Fruit fly (Drosophila melanogaster): ENCODE measurements around the gene CG33116.
A peak's percentile ranks its signal among the peaks of the same experiment; 100 is the strongest.

The CG33116 gene

dm6 chr2L:19586436-19587333 lies 53.4 kb downstream of the CG33116 start, which contains the start of gene Lar (continued):
- TF ChIP-seq Bgb (GFP tag; IDR thresholded peaks at IDR 0.05; ENCODE audit: partially characterized antibody) (0 out of 2 replicates have a peak, but pooled peaks have one; percentile 22), da (GFP tag; optimal IDR thresholded peaks at IDR 0.05) (peak; percentile 47), Neu2 (GFP tag; optimal IDR thresholded peaks at IDR 0.05; ENCODE audit: borderline replicate concordance) (no peak), HLHmδ (GFP tag; optimal IDR thresholded peaks at IDR 0.05) (no peak), al (GFP tag; IDR thresholded peaks at IDR 0.05) (peak; percentile 43; the same call in 1 of the 2 replicates), CG31441 (GFP tag; IDR thresholded peaks at IDR 0.05) (peak; percentile 73; the same call in 1 of the 2 replicates), pan (optimal IDR thresholded peaks at IDR 0.05) (no peak), pan (GFP tag; optimal IDR thresholded peaks at IDR 0.05 in 1 of 2, IDR thresholded peaks at IDR 0.05 in 1 of 2) (peak in 1 of 2 experiments; percentile 73), HLH4C (GFP tag; IDR thresholded peaks at IDR 0.05; ENCODE audit: partially characterized antibody) (no peak; the same call in 2 of the 3 replicates), mld (GFP tag; IDR thresholded peaks at IDR 0.05; ENCODE audit: partially characterized antibody) (no peak), bbx (GFP tag; IDR thresholded peaks at IDR 0.05; ENCODE audit: partially characterized antibody) (no peak), CG11398 (GFP tag; optimal IDR thresholded peaks at IDR 0.05) (peak; percentile 24), CG15514 (GFP tag; optimal IDR thresholded peaks at IDR 0.05) (peak; percentile 100), D19B (GFP tag; optimal IDR thresholded peaks at IDR 0.05) (no peak), unpg (GFP tag; optimal IDR thresholded peaks at IDR 0.05) (peak; percentile 26), CG1832 (GFP tag; optimal IDR thresholded peaks at IDR 0.05) (no peak), Kr (GFP tag; optimal IDR thresholded peaks at IDR 0.05) (no peak), kni (GFP tag; optimal IDR thresholded peaks at IDR 0.05) (peak; percentile 41), Hr78 (GFP tag; optimal IDR thresholded peaks at IDR 0.05) (no peak), zfh2 (GFP tag; optimal IDR thresholded peaks at IDR 0.05) (peak; percentile 68), eve (GFP tag; optimal IDR thresholded peaks at IDR 0.05) (no peak), inv (GFP tag; IDR thresholded peaks at IDR 0.05; ENCODE audit: partially characterized antibody) (no peak), CG2129 (GFP tag; IDR thresholded peaks at IDR 0.05; ENCODE audit: partially characterized antibody) (no peak), MTF-1 (GFP tag; optimal IDR thresholded peaks at IDR 0.05; ENCODE audit: borderline replicate concordance) (no peak), Poxn (GFP tag; IDR thresholded peaks at IDR 0.05) (no peak), Abd-B (GFP tag; optimal IDR thresholded peaks at IDR 0.05) (no peak), sna (GFP tag; IDR thresholded peaks at IDR 0.05; ENCODE audit: partially characterized antibody) (0 out of 2 replicates have a peak, but pooled peaks have one; percentile 14), tx (GFP tag; optimal IDR thresholded peaks at IDR 0.05) (peak; percentile 40), CG6254 (GFP tag; optimal IDR thresholded peaks at IDR 0.05) (peak; percentile 4), ci (GFP tag; IDR thresholded peaks at IDR 0.05) (peak; percentile 78), danr (GFP tag; IDR thresholded peaks at IDR 0.05) (no peak), Ravus (GFP tag; IDR thresholded peaks at IDR 0.05) (no peak), CG10147 (GFP tag; optimal IDR thresholded peaks at IDR 0.05) (peak; percentile 39), CG4820 (GFP tag; optimal IDR thresholded peaks at IDR 0.05) (peak; percentile 53), jing (GFP tag; optimal IDR thresholded peaks at IDR 0.05) (no peak), CG4617 (GFP tag; optimal IDR thresholded peaks at IDR 0.05; ENCODE audit: borderline replicate concordance) (peak; percentile 88), row (GFP tag; IDR thresholded peaks at IDR 0.05) (peak; percentile 87), CG12155 (GFP tag; optimal IDR thresholded peaks at IDR 0.05) (peak; percentile 56), hth (optimal IDR thresholded peaks at IDR 0.05) (no peak), CG11560 (tag; IDR thresholded peaks at IDR 0.05) (0 out of 3 replicates have a peak, but pooled peaks have one; percentile 18), CG11456 (GFP tag; IDR thresholded peaks at IDR 0.05) (peak; percentile 69; the same call in 2 of the 3 replicates), CG7271 (tag; optimal IDR thresholded peaks at IDR 0.05) (peak; percentile 47), toy (GFP tag; IDR thresholded peaks at IDR 0.05) (no peak), NC2β (GFP tag; optimal IDR thresholded peaks at IDR 0.05) (peak; percentile 60), br (optimal IDR thresholded peaks at IDR 0.05) (no peak), CG10431 (GFP tag; optimal IDR thresholded peaks at IDR 0.05) (peak; percentile 53), grn (GFP tag; optimal IDR thresholded peaks at IDR 0.05) (no peak), CG1024 (GFP tag; IDR thresholded peaks at IDR 0.05) (peak; percentile 16; the same call in 1 of the 2 replicates)
